Fruit fly (Drosophila melanogaster): ENCODE data around the gene Pif1.

- no peak for TF ChIP-seq CG8478 (optimal IDR thresholded peaks at IDR 0.05)
- TF ChIP-seq CTCF (optimal IDR thresholded peaks at IDR 0.05) = peak; percentile 60 to 66
Measured at dm6 chr2L:3469869-3470268, at the start of gene Pif1, which contains the start of gene CG31776.

Measured in S2 (cell line).